Fruit fly (Drosophila melanogaster) whole organism, embryonic: ENCODE results near the gene CG34008.

Source experiments
- Aef1 ChIP-seq: fragments of 200-800 bp; sonication (Bioruptor generic); IDR thresholded peaks from 3 replicates; pipeline ENCODE4 v1.3.6; 2022; ENCODE audit warnings: missing biosample characterization, missing genetic modification characterization
- B-H1 ChIP-seq: fragments of 200-800 bp; sonication (Bioruptor generic); IDR thresholded peaks from 3 replicates; pipeline ENCODE4 v1.3.6; 2022; ENCODE audit warnings: missing biosample characterization, missing genetic modification characterization
- CG10431 ChIP-seq: fragments of 200-800 bp; sonication (Bioruptor generic); optimal IDR thresholded peaks from 3 replicates; lab custom pipeline; 2018; ENCODE audit warnings: missing biosample characterization, mild to moderate bottlenecking, missing genetic modification characterization
- CG10543 ChIP-seq: fragments of 200-800 bp; sonication (Bioruptor generic); optimal IDR thresholded peaks from 3 replicates; lab custom pipeline; 2017; ENCODE audit warnings: missing biosample characterization, mild to moderate bottlenecking, missing genetic modification characterization, moderate library complexity
- CG11093 ChIP-seq: fragments of 200-800 bp; sonication (Bioruptor generic); IDR thresholded peaks from 3 replicates; pipeline ENCODE4 v1.3.6; 2022; ENCODE audit warnings: missing biosample characterization, missing genetic modification characterization
- CG11696 ChIP-seq: fragments of 200-800 bp; sonication (Bioruptor generic); IDR thresholded peaks from 2 replicates; pipeline ENCODE4 v1.3.6; 2022; ENCODE audit warnings: missing biosample characterization, missing genetic modification characterization
- CG12071 ChIP-seq: fragments of 200-800 bp; sonication (Bioruptor generic); optimal IDR thresholded peaks from 3 replicates; lab custom pipeline; 2018; ENCODE audit warnings: missing biosample characterization, mild to moderate bottlenecking, missing genetic modification characterization
- CG12104 ChIP-seq: fragments of 200-800 bp; sonication (Bioruptor generic); optimal IDR thresholded peaks from 3 replicates; lab custom pipeline; 2016; ENCODE audit warnings: missing biosample characterization, missing genetic modification characterization
- CG14710 ChIP-seq: fragments of 200-800 bp; sonication (Bioruptor generic); optimal IDR thresholded peaks from 3 replicates; lab custom pipeline; 2019; ENCODE audit warnings: missing biosample characterization, mild to moderate bottlenecking, missing genetic modification characterization, moderate library complexity
- CG15073 ChIP-seq: fragments of 200-800 bp; sonication (Bioruptor generic); optimal IDR thresholded peaks from 2 replicates; lab custom pipeline; 2016; ENCODE audit warnings: missing biosample characterization, missing genetic modification characterization
- CG15514 ChIP-seq: fragments of 200-800 bp; sonication (Bioruptor generic); optimal IDR thresholded peaks from 3 replicates; lab custom pipeline; 2017; ENCODE audit warnings: missing biosample characterization, missing genetic modification characterization, mild to moderate bottlenecking, moderate library complexity, missing genetic modification reagents
- CG2129 ChIP-seq: fragments of 200-800 bp; sonication (Bioruptor generic); IDR thresholded peaks from 2 replicates; pipeline ENCODE4 v1.3.6; 2022; ENCODE audit warnings: missing biosample characterization, missing genetic modification characterization; ENCODE audit not compliant: partially characterized antibody
- CG2678 ChIP-seq: fragments of 200-800 bp; sonication (Bioruptor generic); optimal IDR thresholded peaks from 3 replicates; lab custom pipeline; 2019; ENCODE audit warnings: missing biosample characterization, mild to moderate bottlenecking, missing genetic modification characterization, moderate library complexity
- CG30431 ChIP-seq: fragments of 200-800 bp; sonication (Bioruptor generic); optimal IDR thresholded peaks from 2 replicates; lab custom pipeline; 2017; ENCODE audit warnings: missing biosample characterization, missing genetic modification characterization
- CG32532 ChIP-seq: fragments of 200-800 bp; sonication (Bioruptor generic); IDR thresholded peaks from 2 replicates; pipeline ENCODE4 v1.3.6; 2022; ENCODE audit warnings: missing biosample characterization, missing genetic modification characterization
- CG33213 ChIP-seq: fragments of 200-800 bp; sonication (Bioruptor generic); optimal IDR thresholded peaks from 3 replicates; lab custom pipeline; 2016; ENCODE audit warnings: missing biosample characterization, missing genetic modification characterization
- CG7271 ChIP-seq: fragments of 200-800 bp; sonication (Bioruptor generic); optimal IDR thresholded peaks from 2 replicates; lab custom pipeline; 2018; ENCODE audit warnings: missing biosample characterization, mild to moderate bottlenecking, missing genetic modification characterization, moderate library complexity
- CG7745 ChIP-seq: fragments of 200-800 bp; sonication (Bioruptor generic); optimal IDR thresholded peaks from 2 replicates; lab custom pipeline; 2018; ENCODE audit warnings: missing biosample characterization, mild to moderate bottlenecking, missing genetic modification characterization, moderate library complexity
- CG8388 ChIP-seq: fragments of 200-800 bp; sonication (Bioruptor generic); optimal IDR thresholded peaks from 2 replicates; lab custom pipeline; 2019; ENCODE audit warnings: missing biosample characterization, mild to moderate bottlenecking, missing genetic modification characterization, moderate library complexity
- CG8924 ChIP-seq: fragments of 200-800 bp; optimal IDR thresholded peaks from 3 replicates; lab custom pipeline; 2019; ENCODE audit warnings: missing biosample characterization, mild to moderate bottlenecking, missing genetic modification characterization, moderate library complexity
- CG9437 ChIP-seq: fragments of 200-800 bp; sonication (Bioruptor generic); optimal IDR thresholded peaks from 2 replicates; lab custom pipeline; 2018; ENCODE audit warnings: missing biosample characterization, mild to moderate bottlenecking, missing genetic modification characterization
- CG9727 ChIP-seq: fragments of 200-800 bp; sonication (Bioruptor generic); optimal IDR thresholded peaks from 3 replicates; lab custom pipeline; 2017; ENCODE audit warnings: missing biosample characterization, mild to moderate bottlenecking, missing genetic modification characterization
- Camta ChIP-seq: fragments of 200-800 bp; sonication (Bioruptor generic); optimal IDR thresholded peaks from 2 replicates; lab custom pipeline; 2016; ENCODE audit warnings: missing biosample characterization, missing genetic modification characterization
- D19B ChIP-seq: fragments of 200-800 bp; sonication (Bioruptor generic); optimal IDR thresholded peaks from 2 replicates; lab custom pipeline; 2017; ENCODE audit warnings: missing biosample characterization, mild to moderate bottlenecking, missing genetic modification characterization
- Dip2 ChIP-seq: fragments of 200-800 bp; sonication (Bioruptor generic); IDR thresholded peaks from 2 replicates; pipeline ENCODE4 v1.3.6; 2022; ENCODE audit warnings: missing biosample characterization, missing genetic modification characterization
- Ets65A ChIP-seq: fragments of 200-800 bp; sonication (Bioruptor generic); peaks from one replicate; lab custom pipeline; 2016; ENCODE audit warnings: missing biosample characterization, missing genetic modification characterization
- H2.0 ChIP-seq: fragments of 200-800 bp; sonication (Bioruptor generic); IDR thresholded peaks from 2 replicates; pipeline ENCODE4 v1.3.6; 2022; ENCODE audit warnings: missing biosample characterization, missing genetic modification characterization
- HLH3B ChIP-seq: fragments of 200-800 bp; sonication (Bioruptor generic); IDR thresholded peaks from 2 replicates; pipeline ENCODE4 v1.3.6; 2022; ENCODE audit warnings: missing biosample characterization, missing genetic modification characterization
- Lhr ChIP-seq: fragments of 200-800 bp; sonication (Bioruptor generic); optimal IDR thresholded peaks from 3 replicates; lab custom pipeline; 2017; ENCODE audit warnings: mild to moderate bottlenecking, missing biosample characterization, missing genetic modification reagents, missing genetic modification characterization
- Mad ChIP-seq: fragments of 200-800 bp; sonication (Bioruptor generic); optimal IDR thresholded peaks from 2 replicates; lab custom pipeline; 2016; ENCODE audit warnings: missing biosample characterization, missing genetic modification characterization
- Nf-YB ChIP-seq: fragments of 200-800 bp; sonication (Bioruptor generic); optimal IDR thresholded peaks from 3 replicates; lab custom pipeline; 2019; ENCODE audit warnings: missing biosample characterization, mild to moderate bottlenecking, missing genetic modification characterization, moderate library complexity
- Trl ChIP-seq, 3 experiments: fragments of >200 bp in 2 of 3; fragments of 200-800 bp in 1 of 3; sonication (Bioruptor generic) in 1 of 3; optimal IDR thresholded peaks; 2 replicates in 1 of 3; 3 replicates in 2 of 3; lab custom pipeline; 2016 to 2017; ENCODE audit warnings: missing biosample characterization in 1 of 3, missing genetic modification characterization in 1 of 3
- Usf ChIP-seq: fragments of 200-800 bp; sonication (Bioruptor generic); optimal IDR thresholded peaks from 2 replicates; lab custom pipeline; 2017; ENCODE audit warnings: missing genotype, missing biosample characterization, missing genetic modification characterization
- Xbp1 ChIP-seq: fragments of 200-800 bp; sonication (Bioruptor generic); optimal IDR thresholded peaks from 3 replicates; lab custom pipeline; 2016; ENCODE audit warnings: missing biosample characterization, mild to moderate bottlenecking, missing genetic modification characterization
- Xrp1 ChIP-seq: fragments of 200-800 bp; sonication (Bioruptor generic); IDR thresholded peaks from 2 replicates; pipeline ENCODE4 v1.3.6; 2022; ENCODE audit warnings: missing biosample characterization, missing genetic modification characterization
- bbx ChIP-seq: fragments of 200-800 bp; sonication (Bioruptor generic); IDR thresholded peaks from 2 replicates; pipeline ENCODE4 v1.3.6; 2022; ENCODE audit warnings: missing biosample characterization, missing genetic modification characterization; ENCODE audit not compliant: partially characterized antibody
- chif ChIP-seq, 2 experiments: fragments of 200-800 bp; sonication (Bioruptor generic); optimal IDR thresholded peaks; 3 replicates each; lab custom pipeline; 2016; ENCODE audit warnings: missing biosample characterization in 2 of 2, missing genetic modification characterization in 2 of 2
- dysf ChIP-seq: fragments of 200-800 bp; sonication (Bioruptor generic); IDR thresholded peaks from 3 replicates; pipeline ENCODE4 v1.3.6; 2022; ENCODE audit warnings: missing biosample characterization, missing genetic modification characterization
- eyg ChIP-seq: fragments of 200-800 bp; sonication (Bioruptor generic); optimal IDR thresholded peaks from 3 replicates; lab custom pipeline; 2016; ENCODE audit warnings: missing biosample characterization, missing genetic modification characterization
- ham ChIP-seq: fragments of 200-800 bp; sonication (Bioruptor generic); IDR thresholded peaks from 2 replicates; pipeline ENCODE4 v1.3.6; 2022; ENCODE audit warnings: missing biosample characterization, missing genetic modification characterization
- hth ChIP-seq: fragments of >200 bp; optimal IDR thresholded peaks from 2 replicates; lab custom pipeline; 2017; ENCODE audit warnings: inconsistent platforms
- jigr1 ChIP-seq: fragments of 200-800 bp; sonication (Bioruptor generic); IDR thresholded peaks from 3 replicates; pipeline ENCODE4 v1.3.6; 2022; ENCODE audit warnings: missing biosample characterization, missing genetic modification characterization
- ken ChIP-seq: fragments of 200-800 bp; sonication (Bioruptor generic); IDR thresholded peaks from 3 replicates; pipeline ENCODE4 v1.3.6; 2022; ENCODE audit warnings: missing biosample characterization, missing genetic modification characterization
- lola ChIP-seq, 3 experiments: fragments of >200 bp in 2 of 3; fragments of 200-800 bp in 1 of 3; sonication (Bioruptor generic) in 1 of 3; optimal IDR thresholded peaks; 2 replicates each; lab custom pipeline; 2017 to 2019; ENCODE audit warnings: missing biosample characterization in 3 of 3, missing genetic modification characterization in 3 of 3, mild to moderate bottlenecking in 1 of 3, moderate library complexity in 1 of 3
- luna ChIP-seq: fragments of 200-800 bp; sonication (Bioruptor generic); optimal IDR thresholded peaks from 2 replicates; lab custom pipeline; 2016; ENCODE audit warnings: missing biosample characterization, missing genetic modification characterization
- mirr ChIP-seq: fragments of 200-800 bp; sonication (Bioruptor generic); optimal IDR thresholded peaks from 3 replicates; lab custom pipeline; 2018; ENCODE audit warnings: missing biosample characterization, mild to moderate bottlenecking, missing genetic modification characterization
- pfk ChIP-seq: fragments of 200-800 bp; sonication (Bioruptor generic); optimal IDR thresholded peaks from 2 replicates; lab custom pipeline; 2018; ENCODE audit warnings: missing biosample characterization, mild to moderate bottlenecking, missing genetic modification characterization, moderate library complexity
- run ChIP-seq: fragments of 200-800 bp; sonication (Bioruptor generic); optimal IDR thresholded peaks from 3 replicates; lab custom pipeline; 2018; ENCODE audit warnings: missing biosample characterization, mild to moderate bottlenecking, missing genetic modification characterization
- sisA ChIP-seq: fragments of 200-800 bp; sonication (Bioruptor generic); IDR thresholded peaks from 2 replicates; pipeline ENCODE4 v1.3.6; 2022; ENCODE audit warnings: missing biosample characterization, missing genetic modification characterization
- zfh1 ChIP-seq: fragments of 200-800 bp; sonication (Bioruptor generic); IDR thresholded peaks from 3 replicates; pipeline ENCODE4 v1.3.6; 2022; ENCODE audit warnings: missing biosample characterization, missing genetic modification characterization

The CG34008 gene

dm6 chr3R:20579816-20580215 lies 1.5 kb downstream of the CG34008 start, which contains the start of the genes EloB and Srp14 (continued):
- TF ChIP-seq bbx (GFP tag; lab: Robert Waterston, UW) (peak; percentile 96), CG9437 (GFP tag; lab: Kevin White, UChicago) (peak; percentile 47), luna (GFP tag; lab: Kevin White, UChicago) (no peak), Usf (peak; percentile 19), CG12071 (no peak), CG11093 (0 out of 3 replicates have a peak, but pooled peaks have one; percentile 11), Aef1 (GFP tag; lab: Robert Waterston, UW) (peak; percentile 66), dysf (GFP tag; lab: Robert Waterston, UW) (peak; percentile 72; the same call in 2 of the 3 replicates), CG8388 (GFP tag; lab: Kevin White, UChicago) (peak; percentile 77), lola (GFP tag; optimal IDR thresholded peaks at IDR 0.05; lab: Kevin White, UChicago) (peak in 1 of 3 experiments; percentile 77), CG8924 (tag; lab: Kevin White, UChicago) (peak; percentile 87), jigr1 (GFP tag; lab: Robert Waterston, UW) (no peak), Camta (GFP tag; lab: Kevin White, UChicago) (peak; percentile 77), CG30431 (GFP tag; lab: Kevin White, UChicago) (peak; percentile 47), CG9727 (peak; percentile 85), sisA (GFP tag; lab: Robert Waterston, UW) (peak; percentile 60), CG10431 (GFP tag; lab: Kevin White, UChicago) (no peak), Mad (GFP tag; lab: Kevin White, UChicago) (peak; percentile 88), mirr (peak; percentile 51), eyg (peak; percentile 33), CG14710 (tag; lab: Kevin White, UChicago) (peak; percentile 95), CG15514 (peak; percentile 81), CG2678 (tag; lab: Kevin White, UChicago) (peak; percentile 84), CG11696 (no peak), CG33213 (GFP tag; lab: Kevin White, UChicago) (peak; percentile 71), pfk (GFP tag; lab: Kevin White, UChicago) (no peak), CG15073 (GFP tag; lab: Kevin White, UChicago) (no peak), Lhr (GFP tag; lab: Kevin White, UChicago) (peak; percentile 77), CG10543 (peak; percentile 73), hth (lab: Kevin White, UChicago) (no peak), Dip2 (GFP tag; lab: Robert Waterston, UW) (no peak), run (tag; lab: Kevin White, UChicago) (peak; percentile 52), H2.0 (GFP tag; lab: Robert Waterston, UW) (peak; percentile 70), D19B (GFP tag; lab: Kevin White, UChicago) (no peak), B-H1 (GFP tag; lab: Robert Waterston, UW) (peak; percentile 43; the same call in 2 of the 3 replicates), HLH3B (GFP tag; lab: Robert Waterston, UW) (peak; percentile 63), CG12104 (GFP tag; lab: Kevin White, UChicago) (peak; percentile 56), Ets65A (GFP tag; lab: Kevin White, UChicago) (peak; percentile 97), chif (GFP tag; optimal IDR thresholded peaks at IDR 0.05; lab: Kevin White, UChicago) (peak; percentile 67 to 71), Trl (optimal IDR thresholded peaks at IDR 0.05; lab: Kevin White, UChicago) (no peak), Trl (GFP tag; optimal IDR thresholded peaks at IDR 0.05; lab: Kevin White, UChicago) (peak; percentile 69), ken (GFP tag; lab: Robert Waterston, UW) (peak; percentile 59; the same call in 1 of the 3 replicates), CG2129 (GFP tag; lab: Robert Waterston, UW) (peak; percentile 95), CG7745 (tag; lab: Kevin White, UChicago) (peak; percentile 33), zfh1 (GFP tag; lab: Robert Waterston, UW) (peak; percentile 83), CG32532 (peak; percentile 89), Xbp1 (peak; percentile 88), Nf-YB (GFP tag; lab: Kevin White, UChicago) (peak; percentile 53), ham (no peak), Xrp1 (GFP tag; lab: Robert Waterston, UW) (peak; percentile 77; the same call in 1 of the 2 replicates), CG7271 (no peak)
